Worm (Caenorhabditis elegans) whole organism, late embryonic: ENCODE measurements around the gene C18H7.1.

Experiments
- che-1 ChIP-seq: sonication (generic microtip); optimal IDR thresholded peaks from 2 replicates; lab custom pipeline; 2016; ENCODE audit warnings: mild to moderate bottlenecking, missing genetic modification characterization, missing compliant biosample characterization
- dve-1 ChIP-seq: sonication (generic microtip); optimal IDR thresholded peaks from 2 replicates; lab custom pipeline; 2017; ENCODE audit warnings: antibody characterized with exemption, mild to moderate bottlenecking, missing genetic modification characterization, missing compliant biosample characterization
- elt-2 ChIP-seq: sonication (generic microtip); optimal IDR thresholded peaks from 2 replicates; lab custom pipeline; 2016; ENCODE audit warnings: missing genetic modification reagents, missing genetic modification characterization, missing compliant biosample characterization
- elt-4 ChIP-seq: sonication (generic microtip); optimal IDR thresholded peaks from 2 replicates; lab custom pipeline; 2016; ENCODE audit warnings: missing genetic modification characterization, missing compliant biosample characterization
- fkh-6 ChIP-seq: sonication (generic microtip); optimal IDR thresholded peaks from 2 replicates; lab custom pipeline; 2016; ENCODE audit warnings: missing genetic modification characterization, missing compliant biosample characterization
- hlh-6 ChIP-seq: sonication (generic microtip); optimal IDR thresholded peaks from 2 replicates; lab custom pipeline; 2016; ENCODE audit warnings: missing genotype, missing genetic modification characterization, missing compliant biosample characterization
- lin-11 ChIP-seq: fragments of 200-800 bp; sonication (Bioruptor generic); optimal IDR thresholded peaks from 2 replicates; lab custom pipeline; 2018; ENCODE audit warnings: mild to moderate bottlenecking, missing genetic modification characterization, missing compliant biosample characterization
- nhr-232 ChIP-seq: sonication (generic microtip); optimal IDR thresholded peaks from 2 replicates; lab custom pipeline; 2016; ENCODE audit warnings: missing genetic modification characterization, missing compliant biosample characterization
- odd-2 ChIP-seq: sonication (generic microtip); optimal IDR thresholded peaks from 2 replicates; lab custom pipeline; 2017; ENCODE audit warnings: antibody characterized with exemption, mild to moderate bottlenecking, missing genetic modification characterization, missing compliant biosample characterization
- pag-3 ChIP-seq: sonication (generic microtip); optimal IDR thresholded peaks from 2 replicates; lab custom pipeline; 2016; ENCODE audit warnings: missing compliant biosample characterization, missing genetic modification characterization, borderline replicate concordance
- sox-4 ChIP-seq: sonication (generic microtip); optimal IDR thresholded peaks from 2 replicates; lab custom pipeline; 2017; ENCODE audit warnings: mild to moderate bottlenecking, missing genetic modification characterization, inconsistent platforms, missing compliant biosample characterization
- unc-3 ChIP-seq, 2 experiments: fragments of 200-800 bp in 1 of 2; sonication (Bioruptor generic) in 1 of 2; sonication (generic microtip) in 1 of 2; conservative IDR thresholded peaks in 1 of 2; optimal IDR thresholded peaks in 1 of 2; 2 replicates each; pipeline versions ENCODE4 v1.3.6 to Lab custom; 2016 to 2022; ENCODE audit warnings: missing compliant biosample characterization in 2 of 2, missing genetic modification characterization in 2 of 2, missing genetic modification reagents in 1 of 2
- unc-86 ChIP-seq: sonication (generic microtip); optimal IDR thresholded peaks from 2 replicates; lab custom pipeline; 2016; ENCODE audit warnings: missing genetic modification characterization, missing compliant biosample characterization
- ztf-16 ChIP-seq: sonication (generic microtip); optimal IDR thresholded peaks from 2 replicates; lab custom pipeline; 2017; ENCODE audit warnings: missing genetic modification characterization, missing compliant biosample characterization

DNA sequence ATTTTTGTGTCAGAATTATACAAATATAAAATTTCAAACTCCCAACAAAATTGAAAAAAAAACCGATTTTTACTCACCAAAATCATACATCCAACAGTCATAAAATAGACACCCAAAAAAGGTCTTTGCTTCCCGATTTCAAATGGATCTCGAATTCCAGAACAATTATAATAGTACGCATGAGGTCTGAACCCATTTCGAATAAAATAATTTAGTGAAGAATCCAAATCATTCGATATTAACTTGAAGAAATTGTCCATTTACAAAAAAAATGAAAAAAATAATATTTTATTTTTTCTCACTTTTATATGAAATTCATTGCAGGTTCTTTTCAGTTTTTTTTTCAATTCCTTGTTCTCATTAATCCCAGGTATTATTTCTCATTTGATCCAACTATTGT, 13.7 kb upstream of the C18H7.1 start, which contains the start of gene srt-59:
- TF ChIP-seq unc-86 (no peak), sox-4 (tag; lab: Kevin White, UChicago) (no peak), unc-3 (GFP tag; conservative IDR thresholded peaks at IDR 0.05; lab: Robert Waterston, UW) (no peak), unc-3 (tag; optimal IDR thresholded peaks at IDR 0.05; lab: Kevin White, UChicago) (no peak), ztf-16 (tag; lab: Kevin White, UChicago) (no peak), fkh-6 (tag; lab: Kevin White, UChicago) (no peak), dve-1 (tag; lab: Kevin White, UChicago) (no peak), che-1 (tag; lab: Kevin White, UChicago) (no peak), pag-3 (tag; lab: Kevin White, UChicago) (no peak), elt-4 (tag; lab: Kevin White, UChicago) (no peak), nhr-232 (tag; lab: Kevin White, UChicago) (no peak), elt-2 (no peak), lin-11 (no peak), hlh-6 (tag; lab: Kevin White, UChicago) (no peak), odd-2 (tag; lab: Kevin White, UChicago) (no peak)
